Fruit fly (Drosophila melanogaster) whole organism, adult: Measurements from ENCODE around the gene Ppcs.

Experiments used
- CG11617 ChIP-seq: fragments of 200-800 bp; sonication (Bioruptor generic); optimal IDR thresholded peaks from 2 replicates; lab custom pipeline; 2017; ENCODE audit warnings: mild to moderate bottlenecking, missing biosample characterization, missing genetic modification reagents, missing genetic modification characterization
- CG14711 ChIP-seq: fragments of 200-800 bp; sonication (Bioruptor generic); optimal IDR thresholded peaks from 2 replicates; lab custom pipeline; 2018; ENCODE audit warnings: missing biosample characterization, mild to moderate bottlenecking, missing genetic modification characterization, moderate library complexity
- CG1620 ChIP-seq: fragments of 200-800 bp; sonication (Bioruptor generic); optimal IDR thresholded peaks from 2 replicates; lab custom pipeline; 2016; ENCODE audit warnings: missing biosample characterization, missing genetic modification characterization
- CG5204 ChIP-seq: fragments of 200-800 bp; sonication (Bioruptor generic); optimal IDR thresholded peaks from 2 replicates; lab custom pipeline; 2016; ENCODE audit warnings: missing biosample characterization, missing genetic modification characterization
- CG7101 ChIP-seq: fragments of 200-800 bp; sonication (Bioruptor generic); optimal IDR thresholded peaks from 2 replicates; lab custom pipeline; 2018; ENCODE audit warnings: missing biosample characterization, mild to moderate bottlenecking, missing genetic modification characterization, moderate library complexity
- Clk ChIP-seq: fragments of 200-800 bp; sonication (Bioruptor generic); optimal IDR thresholded peaks from 2 replicates; lab custom pipeline; 2017; ENCODE audit warnings: missing biosample characterization, missing genetic modification characterization
- Hr96 ChIP-seq: fragments of 200-800 bp; sonication (Bioruptor generic); optimal IDR thresholded peaks from 2 replicates; lab custom pipeline; 2016; ENCODE audit warnings: missing biosample characterization, missing genetic modification characterization
- bab1 ChIP-seq: fragments of 200-800 bp; sonication (Bioruptor generic); optimal IDR thresholded peaks from 3 replicates; lab custom pipeline; 2019; ENCODE audit warnings: missing biosample characterization, mild to moderate bottlenecking, missing genetic modification characterization, moderate library complexity
- cic ChIP-seq: fragments of 200-800 bp; sonication (Bioruptor generic); optimal IDR thresholded peaks from 2 replicates; lab custom pipeline; 2017; ENCODE audit warnings: missing biosample characterization, mild to moderate bottlenecking, missing genetic modification characterization, moderate library complexity
- kay ChIP-seq: fragments of 200-800 bp; sonication (Bioruptor generic); peaks from one replicate; lab custom pipeline; 2016; ENCODE audit warnings: missing biosample characterization, missing genetic modification characterization, borderline replicate concordance
- ovo ChIP-seq: fragments of 200-800 bp; sonication (Bioruptor generic); optimal IDR thresholded peaks from 2 replicates; lab custom pipeline; 2016; ENCODE audit warnings: missing biosample characterization, missing genetic modification characterization
- pad ChIP-seq: fragments of 200-800 bp; sonication (Bioruptor generic); optimal IDR thresholded peaks from 3 replicates; lab custom pipeline; 2017; ENCODE audit warnings: missing biosample characterization, missing genetic modification characterization, mild to moderate bottlenecking, moderate library complexity, missing genetic modification reagents
- tj ChIP-seq: fragments of 200-800 bp; sonication (Bioruptor generic); optimal IDR thresholded peaks from 3 replicates; lab custom pipeline; 2017; ENCODE audit warnings: missing biosample characterization, mild to moderate bottlenecking, missing genetic modification characterization, moderate library complexity

- no peak for TF ChIP-seq kay (GFP tag; lab: Kevin White, UChicago)
- TF ChIP-seq CG14711 (tag; lab: Kevin White, UChicago) = no peak
- TF ChIP-seq pad (GFP tag; lab: Kevin White, UChicago) = no peak
- no peak for TF ChIP-seq tj (GFP tag; lab: Kevin White, UChicago)
- TF ChIP-seq bab1 (GFP tag; lab: Kevin White, UChicago) = no peak
- TF ChIP-seq CG7101 = no peak
- no peak for TF ChIP-seq ovo
- TF ChIP-seq CG1620 = no peak
- TF ChIP-seq CG5204 (GFP tag; lab: Kevin White, UChicago) = no peak
- no peak for TF ChIP-seq Hr96 (GFP tag; lab: Kevin White, UChicago)
- TF ChIP-seq cic = no peak
- TF ChIP-seq Clk = no peak
- TF ChIP-seq CG11617 = no peak
These were observed 47.6 kb downstream of the Ppcs start for dm6 chr3R:19100098-19100497.
